Worm (Caenorhabditis elegans) whole organism, mixed stage, embryonic: ENCODE measurements around the gene F11A5.9.
A peak's percentile ranks its signal among the peaks of the same experiment; 100 is the strongest.

ENCODE experiments used
- M03D4.4 ChIP-seq: sonication (generic microtip); optimal IDR thresholded peaks from 2 replicates; lab custom pipeline; 2017; ENCODE audit warnings: mild to moderate bottlenecking, missing genetic modification characterization, missing compliant biosample characterization
- bed-3 ChIP-seq: fragments of 200-800 bp; sonication (Bioruptor generic); optimal IDR thresholded peaks from 3 replicates; lab custom pipeline; 2018; ENCODE audit warnings: mild to moderate bottlenecking, missing genetic modification characterization, moderate library complexity, missing compliant biosample characterization
- blmp-1 ChIP-seq: fragments of 150-350 bp; optimal IDR thresholded peaks from 2 replicates; lab custom pipeline; 2014; ENCODE audit warnings: missing biosample characterization, missing genetic modification characterization
- ceh-39 ChIP-seq: fragments of 150-350 bp; optimal IDR thresholded peaks from 2 replicates; lab custom pipeline; 2014; ENCODE audit warnings: missing biosample characterization, missing genetic modification characterization
- ceh-43 ChIP-seq: fragments of 200-800 bp; sonication (Bioruptor generic); optimal IDR thresholded peaks from 2 replicates; lab custom pipeline; 2018; ENCODE audit warnings: mild to moderate bottlenecking, missing genetic modification characterization, moderate library complexity, missing compliant biosample characterization
- ceh-83 ChIP-seq: fragments of 200-800 bp; sonication (Bioruptor generic); optimal IDR thresholded peaks from 2 replicates; lab custom pipeline; 2018; ENCODE audit warnings: mild to moderate bottlenecking, missing genetic modification characterization, missing compliant biosample characterization
- ces-1 ChIP-seq: fragments of 150-350 bp; optimal IDR thresholded peaks from 2 replicates; lab custom pipeline; 2014; ENCODE audit warnings: missing biosample characterization, missing genetic modification reagents, missing genetic modification characterization
- cnd-1 ChIP-seq: fragments of 200-800 bp; sonication (Bioruptor generic); optimal IDR thresholded peaks from 2 replicates; lab custom pipeline; 2018; ENCODE audit warnings: mild to moderate bottlenecking, missing genetic modification characterization, missing compliant biosample characterization
- drap-1 ChIP-seq: fragments of 200-800 bp; sonication (Bioruptor generic); optimal IDR thresholded peaks from 3 replicates; lab custom pipeline; 2018; ENCODE audit warnings: mild to moderate bottlenecking, missing genetic modification characterization, missing compliant biosample characterization
- elt-1 ChIP-seq: sonication (generic microtip); optimal IDR thresholded peaks from 2 replicates; lab custom pipeline; 2017; ENCODE audit warnings: missing genetic modification characterization, mild to moderate bottlenecking, missing compliant biosample characterization, antibody characterized with exemption, moderate library complexity, borderline replicate concordance; ENCODE audit not compliant: insufficient read depth
- elt-3 ChIP-seq: fragments of 150-350 bp; optimal IDR thresholded peaks from 2 replicates; lab custom pipeline; 2014; ENCODE audit warnings: missing biosample characterization, missing genetic modification characterization
- lin-13 ChIP-seq: fragments of 150-350 bp; optimal IDR thresholded peaks from 2 replicates; lab custom pipeline; 2014; ENCODE audit warnings: missing biosample characterization, missing genetic modification characterization
- lin-32 ChIP-seq: fragments of 200-800 bp; sonication (Bioruptor generic); optimal IDR thresholded peaks from 2 replicates; lab custom pipeline; 2018; ENCODE audit warnings: mild to moderate bottlenecking, missing genetic modification characterization, missing compliant biosample characterization
- lsy-2 ChIP-seq: fragments of 150-350 bp; optimal IDR thresholded peaks from 2 replicates; lab custom pipeline; 2014; ENCODE audit warnings: missing biosample characterization, missing genetic modification characterization
- mab-5 ChIP-seq: fragments of 150-350 bp; optimal IDR thresholded peaks from 2 replicates; lab custom pipeline; 2014; ENCODE audit warnings: missing biosample characterization, missing genetic modification characterization
- mep-1 ChIP-seq: fragments of 150-350 bp; optimal IDR thresholded peaks from 2 replicates; lab custom pipeline; 2017; ENCODE audit warnings: missing biosample characterization, missing genetic modification reagents, missing genetic modification characterization, inconsistent platforms
- mls-2 ChIP-seq: sonication (generic microtip); optimal IDR thresholded peaks from 2 replicates; lab custom pipeline; 2016; ENCODE audit warnings: mild to moderate bottlenecking, missing genetic modification characterization, moderate library complexity, missing compliant biosample characterization
- nhr-12 ChIP-seq: fragments of 150-350 bp; optimal IDR thresholded peaks from 2 replicates; lab custom pipeline; 2014; ENCODE audit warnings: missing biosample characterization, missing genetic modification characterization
- nhr-2 ChIP-seq: fragments of 150-350 bp; optimal IDR thresholded peaks from 2 replicates; lab custom pipeline; 2014; ENCODE audit warnings: missing biosample characterization, missing genetic modification characterization
- nhr-237 ChIP-seq: fragments of 150-350 bp; optimal IDR thresholded peaks from 2 replicates; lab custom pipeline; 2014; ENCODE audit warnings: missing biosample characterization, missing genetic modification characterization
- nhr-28 ChIP-seq: fragments of 150-350 bp; optimal IDR thresholded peaks from 2 replicates; lab custom pipeline; 2014; ENCODE audit warnings: missing biosample characterization, missing genetic modification characterization
- pha-4 ChIP-seq: fragments of 150-350 bp; optimal IDR thresholded peaks from 2 replicates; lab custom pipeline; 2018; ENCODE audit warnings: missing biosample characterization, missing genetic modification reagents, missing genetic modification characterization
- sem-2 ChIP-seq: fragments of 200-800 bp; sonication (Bioruptor generic); optimal IDR thresholded peaks from 2 replicates; lab custom pipeline; 2018; ENCODE audit warnings: mild to moderate bottlenecking, missing genetic modification characterization, missing compliant biosample characterization
- snpc-4 ChIP-seq: fragments of 150-350 bp; optimal IDR thresholded peaks from 2 replicates; lab custom pipeline; 2014; ENCODE audit warnings: missing biosample characterization, missing genetic modification characterization
- unc-39 ChIP-seq: fragments of 150-350 bp; optimal IDR thresholded peaks from 2 replicates; lab custom pipeline; 2014; ENCODE audit warnings: missing biosample characterization, missing genetic modification characterization
- zip-8 ChIP-seq: fragments of 150-350 bp; optimal IDR thresholded peaks from 2 replicates; lab custom pipeline; 2014; ENCODE audit warnings: missing biosample characterization, missing genetic modification characterization
- ztf-11 ChIP-seq: fragments of 150-350 bp; optimal IDR thresholded peaks from 2 replicates; lab custom pipeline; 2014; ENCODE audit warnings: missing biosample characterization, missing genetic modification characterization

Gene F11A5.9

DNA sequence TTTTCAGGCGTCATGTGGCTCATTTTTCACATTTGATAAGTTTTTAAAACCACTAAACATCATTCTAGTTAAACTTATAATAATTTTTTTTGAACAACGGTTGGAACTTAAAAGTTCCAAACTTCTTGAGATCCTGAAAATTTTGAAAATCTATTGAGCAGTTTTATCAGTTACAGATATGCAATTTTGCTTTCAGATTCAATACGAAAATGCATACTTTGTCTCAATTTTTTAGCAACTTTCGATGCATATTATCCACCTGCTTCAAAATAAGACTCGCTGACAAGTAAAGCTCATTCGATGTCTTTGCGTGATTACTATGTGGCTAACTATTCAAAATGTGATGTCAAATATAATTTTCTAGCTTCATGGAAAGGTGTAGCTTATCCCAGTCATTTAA is 31.9 kb downstream of the F11A5.9 start, which contains the start of gene srh-95:
Gene srh-95 (plus strand): TSS at position 301 of the 400 bp plus-strand sequence.
- no peak for TF ChIP-seq drap-1 (GFP tag; lab: Kevin White, UChicago)

DNA sequence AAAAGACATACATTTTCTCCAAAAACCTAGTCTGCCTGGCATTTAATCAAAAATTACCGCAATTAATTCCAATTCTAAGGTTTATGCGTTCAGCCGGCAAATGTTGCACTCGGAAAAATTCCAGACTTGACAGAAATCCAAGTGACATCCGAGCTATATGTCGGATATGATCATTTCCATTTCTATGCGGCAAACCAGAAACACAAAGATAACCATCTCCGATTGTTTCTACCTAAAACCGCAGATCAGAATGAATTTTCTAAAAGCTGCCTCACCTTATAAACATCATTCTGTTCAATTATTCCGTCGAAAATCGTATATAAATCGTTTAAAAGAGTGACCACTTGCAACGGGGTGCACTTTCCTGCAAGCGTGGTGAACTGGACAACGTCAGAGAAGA is 34.4 kb downstream of the F11A5.9 start:
- peak; percentile 52 for TF ChIP-seq elt-1 (tag; lab: Kevin White, UChicago)
- TF ChIP-seq lin-32 (GFP tag; lab: Kevin White, UChicago) = no peak

DNA sequence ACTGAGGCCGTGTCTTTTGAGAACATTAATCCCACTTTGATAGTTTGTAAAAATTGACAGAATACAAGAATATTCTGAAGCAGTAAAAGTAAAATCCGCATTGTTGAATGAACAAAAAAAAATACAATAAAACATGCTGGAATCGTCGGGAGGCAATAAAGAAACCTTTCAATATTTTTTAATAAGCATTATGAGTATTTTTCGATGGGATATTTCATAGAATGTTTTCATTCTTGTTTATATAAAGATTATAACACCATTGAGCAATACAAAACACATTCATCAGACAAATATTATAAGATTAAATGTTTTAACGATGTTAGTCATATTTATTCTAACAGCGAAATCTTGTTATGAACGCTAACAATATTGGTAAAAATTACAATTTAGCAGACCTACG is 39.0 kb downstream of the F11A5.9 start, which contains the start of gene gcy-20:
Gene gcy-20 (minus strand): TSS at position 101 of the 400 bp plus-strand sequence.
- no peak for TF ChIP-seq bed-3 (GFP tag; lab: Kevin White, UChicago)
- TF ChIP-seq pha-4 (tag; lab: Kevin White, UChicago) = no peak

DNA sequence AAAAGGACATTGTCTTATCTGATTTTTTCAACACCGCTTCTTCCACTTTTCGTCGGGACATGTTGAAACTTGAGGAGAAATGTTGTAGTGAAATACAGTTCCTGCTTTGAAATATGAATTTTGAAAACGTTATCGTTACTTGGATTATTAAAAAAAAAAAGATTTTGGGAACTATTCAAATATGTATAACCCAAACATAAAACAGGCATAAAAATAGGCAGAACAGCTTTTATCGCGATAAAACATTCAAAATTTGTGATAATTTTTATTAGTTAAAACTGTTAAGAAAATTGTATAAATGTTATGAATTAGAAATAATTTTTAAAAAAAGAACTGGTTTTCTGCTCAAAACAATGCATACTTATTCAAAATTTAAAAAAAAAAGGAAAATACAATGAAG is 41.7 kb downstream of the F11A5.9 start, which contains the start of gene bgnt-1.3:
Gene bgnt-1.3 (minus strand): TSS at position 101 of the 400 bp plus-strand sequence.
- TF ChIP-seq sem-2 (GFP tag; lab: Kevin White, UChicago) = no peak
- no peak for TF ChIP-seq ces-1 (GFP tag; lab: Kevin White, UChicago)

DNA sequence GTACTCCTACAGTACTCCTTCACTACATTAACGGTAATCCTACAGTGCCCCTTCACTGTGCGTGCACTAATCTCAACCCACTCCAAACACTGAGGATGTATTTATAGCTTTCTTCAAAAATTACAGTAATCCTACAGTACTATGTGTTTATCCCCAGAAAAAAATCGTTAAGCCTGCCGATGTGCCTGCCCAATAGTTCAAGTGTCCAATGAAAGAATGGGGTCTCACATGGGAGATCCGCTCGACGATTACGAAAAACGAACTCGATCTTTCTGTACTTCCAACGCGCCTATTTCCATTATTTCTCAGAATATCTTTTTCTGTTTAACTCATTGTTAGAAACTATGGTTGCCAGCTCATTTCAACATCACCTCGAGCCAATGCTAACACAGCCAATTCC is 43.5 kb downstream of the F11A5.9 start, which contains the start of gene nhr-218:
Gene nhr-218 (plus strand): TSS at position 301 of the 400 bp plus-strand sequence.
- TF ChIP-seq nhr-2 (no peak), blmp-1 (tag; lab: Kevin White, UChicago) (no peak), snpc-4 (tag; lab: Kevin White, UChicago) (no peak), mep-1 (tag; lab: Kevin White, UChicago) (no peak), zip-8 (tag; lab: Kevin White, UChicago) (no peak), ztf-11 (tag; lab: Kevin White, UChicago) (no peak), drap-1 (GFP tag; lab: Kevin White, UChicago) (no peak)

DNA sequence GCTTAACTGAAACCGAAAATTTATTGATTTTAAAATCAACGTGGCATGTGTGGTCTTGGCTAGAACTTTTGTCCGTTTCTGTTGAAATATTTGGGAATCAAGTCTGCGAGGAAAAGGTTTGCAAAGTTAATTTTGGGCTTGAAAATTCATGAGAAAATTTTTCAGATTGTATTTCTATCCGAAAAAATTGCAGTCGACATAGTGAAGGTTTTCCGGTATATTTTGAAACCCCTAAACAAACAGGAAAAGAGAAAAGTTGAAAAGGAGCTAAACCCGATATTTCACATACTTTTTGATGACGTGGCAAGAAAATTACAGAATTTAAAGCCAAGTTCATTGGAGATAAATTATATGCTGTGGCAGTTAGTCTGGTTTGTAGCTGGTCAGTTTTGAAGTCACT is 45.0 kb downstream of the F11A5.9 start, which contains the start of gene nhr-127:
Gene nhr-127 (plus strand): TSS at position 301 of the 400 bp plus-strand sequence.
- TF ChIP-seq pha-4 (tag; lab: Kevin White, UChicago) (no peak), zip-8 (tag; lab: Kevin White, UChicago) (no peak), nhr-28 (tag; lab: Kevin White, UChicago) (no peak), nhr-12 (tag; lab: Kevin White, UChicago) (no peak), lin-32 (GFP tag; lab: Kevin White, UChicago) (no peak), unc-39 (tag; lab: Kevin White, UChicago) (no peak), snpc-4 (tag; lab: Kevin White, UChicago) (no peak), ztf-11 (tag; lab: Kevin White, UChicago) (no peak), ceh-83 (no peak), elt-3 (no peak), mep-1 (tag; lab: Kevin White, UChicago) (no peak), nhr-237 (tag; lab: Kevin White, UChicago) (no peak), nhr-2 (no peak), M03D4.4 (tag; lab: Kevin White, UChicago) (no peak), mab-5 (tag; lab: Kevin White, UChicago) (no peak), elt-1 (tag; lab: Kevin White, UChicago) (no peak), blmp-1 (tag; lab: Kevin White, UChicago) (no peak), mls-2 (no peak), lin-13 (no peak)

DNA sequence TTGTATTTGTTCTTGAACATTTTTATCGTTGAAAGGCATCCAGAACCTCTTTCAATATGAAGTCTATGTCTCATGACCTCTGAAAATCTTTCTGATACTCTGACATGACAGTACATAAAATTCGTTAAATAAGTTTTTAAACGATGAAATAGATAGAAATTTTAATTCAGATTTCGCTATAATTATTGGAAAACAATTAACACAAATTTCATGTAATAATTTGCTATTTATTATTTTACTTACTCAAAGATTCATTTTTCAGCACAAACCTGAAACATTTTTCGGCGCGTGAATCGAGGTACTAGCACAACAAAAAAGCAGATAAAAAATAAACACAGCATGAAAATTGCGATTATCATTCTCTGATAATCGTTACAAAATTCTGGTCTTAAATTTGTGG is 51.8 kb downstream of the F11A5.9 start, which contains the start of gene T13F3.4:
Gene T13F3.4 (minus strand): TSS at position 101 of the 400 bp plus-strand sequence.
- TF ChIP-seq blmp-1 (tag; lab: Kevin White, UChicago) (no peak), ceh-83 (no peak), cnd-1 (no peak), ceh-39 (tag; lab: Kevin White, UChicago) (no peak), ceh-43 (GFP tag; lab: Kevin White, UChicago) (no peak), pha-4 (tag; lab: Kevin White, UChicago) (no peak), zip-8 (tag; lab: Kevin White, UChicago) (no peak), snpc-4 (tag; lab: Kevin White, UChicago) (no peak), elt-1 (tag; lab: Kevin White, UChicago) (no peak), lsy-2 (no peak), mep-1 (tag; lab: Kevin White, UChicago) (no peak), bed-3 (GFP tag; lab: Kevin White, UChicago) (no peak)
